Fruit fly (Drosophila melanogaster): ENCODE results near the gene CG4229.

The CG4229 gene

dm6 chr3L:16584074-16584578 is 27.5 kb downstream of the CG4229 start, which contains the start of gene UQCR-C2 (continued):
- TF ChIP-seq CG42726 (GFP tag; IDR thresholded peaks at IDR 0.05; ENCODE audit: partially characterized antibody): peak; percentile 44; the same call in 1 of the 2 replicates
- TF ChIP-seq CG17612 (GFP tag; IDR thresholded peaks at IDR 0.05): no peak
- TF ChIP-seq mld (GFP tag; IDR thresholded peaks at IDR 0.05; ENCODE audit: partially characterized antibody): 0 out of 3 replicates have a peak, but pooled peaks have one; percentile 16
- TF ChIP-seq CG7928 (GFP tag; optimal IDR thresholded peaks at IDR 0.05): peak; percentile 37
- TF ChIP-seq Hand (GFP tag; optimal IDR thresholded peaks at IDR 0.05): peak; percentile 3
- peak; percentile 54 for TF ChIP-seq gro (GFP tag; optimal IDR thresholded peaks at IDR 0.05)
- no peak for TF ChIP-seq CG5953 (GFP tag; IDR thresholded peaks at IDR 0.05)
- peak; percentile 20 for TF ChIP-seq CG9727 (GFP tag; optimal IDR thresholded peaks at IDR 0.05)
- TF ChIP-seq CG12236 (GFP tag; optimal IDR thresholded peaks at IDR 0.05): no peak
- no peak for TF ChIP-seq kah (GFP tag; optimal IDR thresholded peaks at IDR 0.05)
- no peak for TF ChIP-seq CG31388 (GFP tag; optimal IDR thresholded peaks at IDR 0.05)
- TF ChIP-seq PHDP (tag; optimal IDR thresholded peaks at IDR 0.05): peak; percentile 40
- TF ChIP-seq knrl (GFP tag; IDR thresholded peaks at IDR 0.05; ENCODE audit: partially characterized antibody): peak; percentile 35; the same call in 1 of the 3 replicates
- 0 out of 2 replicates have a peak, but pooled peaks have one; percentile 6 for TF ChIP-seq lmd (GFP tag; IDR thresholded peaks at IDR 0.05)
- no peak for TF ChIP-seq lola (GFP tag; optimal IDR thresholded peaks at IDR 0.05)
- TF ChIP-seq Fer3 (tag; optimal IDR thresholded peaks at IDR 0.05): no peak
- no peak for TF ChIP-seq pita (GFP tag; optimal IDR thresholded peaks at IDR 0.05)
- peak; percentile 77 for TF ChIP-seq CG17186 (GFP tag; optimal IDR thresholded peaks at IDR 0.05)
- TF ChIP-seq CG9437 (GFP tag; optimal IDR thresholded peaks at IDR 0.05): peak; percentile 84
- TF ChIP-seq CG13296 (GFP tag; optimal IDR thresholded peaks at IDR 0.05): no peak
- TF ChIP-seq Xbp1 (GFP tag; optimal IDR thresholded peaks at IDR 0.05): peak; percentile 2
- TF ChIP-seq CG17912 (GFP tag; optimal IDR thresholded peaks at IDR 0.05): peak; percentile 55
- TF ChIP-seq CG16815 (GFP tag; optimal IDR thresholded peaks at IDR 0.05): no peak
- TF ChIP-seq cato (GFP tag; optimal IDR thresholded peaks at IDR 0.05; ENCODE audit: borderline replicate concordance): no peak
- no peak for TF ChIP-seq emc (GFP tag; optimal IDR thresholded peaks at IDR 0.05)
- TF ChIP-seq Dp (GFP tag; optimal IDR thresholded peaks at IDR 0.05): peak; percentile 64
- TF ChIP-seq CG1603 (tag; optimal IDR thresholded peaks at IDR 0.05): peak; percentile 79
- peak; percentile 37 for TF ChIP-seq Dref (GFP tag; IDR thresholded peaks at IDR 0.05)
- TF ChIP-seq Stat92E (GFP tag; optimal IDR thresholded peaks at IDR 0.05): peak in 1 of 3 experiments; percentile 52
- TF ChIP-seq Ets97D (GFP tag; optimal IDR thresholded peaks at IDR 0.05): peak; percentile 60
- peak; percentile 70 for TF ChIP-seq Myb (GFP tag; optimal IDR thresholded peaks at IDR 0.05)
- TF ChIP-seq nerfin-1 (tag; optimal IDR thresholded peaks at IDR 0.05): peak; percentile 20
- peak; percentile 49 for TF ChIP-seq Rfx (GFP tag; IDR thresholded peaks at IDR 0.05)
- peak; percentile 52; the same call in 2 of the 3 replicates for TF ChIP-seq CG16813 (GFP tag; IDR thresholded peaks at IDR 0.05; ENCODE audit: partially characterized antibody)
- TF ChIP-seq CG13287 (GFP tag; IDR thresholded peaks at IDR 0.05; ENCODE audit: partially characterized antibody): peak; percentile 19; the same call in 1 of the 2 replicates
- peak; percentile 86 for TF ChIP-seq MBD-R2 (GFP tag; IDR thresholded peaks at IDR 0.05)
- no peak for TF ChIP-seq pfk (GFP tag; optimal IDR thresholded peaks at IDR 0.05)
- peak; percentile 25 for TF ChIP-seq CTCF (GFP tag; optimal IDR thresholded peaks at IDR 0.05)
- peak; percentile 42; the same call in 1 of the 3 replicates for TF ChIP-seq Opbp (GFP tag; IDR thresholded peaks at IDR 0.05; ENCODE audit: partially characterized antibody)
- TF ChIP-seq unc-4 (GFP tag; IDR thresholded peaks at IDR 0.05; ENCODE audit: partially characterized antibody): peak; percentile 38; the same call in 1 of the 2 replicates
- peak; percentile 17; the same call in 1 of the 2 replicates for TF ChIP-seq slbo (GFP tag; IDR thresholded peaks at IDR 0.05)
- TF ChIP-seq CG14014 (GFP tag; IDR thresholded peaks at IDR 0.05): peak; percentile 19; the same call in 1 of the 2 replicates
- TF ChIP-seq Dek (tag; optimal IDR thresholded peaks at IDR 0.05): peak; percentile 50
- peak; percentile 92 for TF ChIP-seq YL-1 (GFP tag; optimal IDR thresholded peaks at IDR 0.05)
- peak; percentile 60 for TF ChIP-seq CG12659 (GFP tag; optimal IDR thresholded peaks at IDR 0.05)
- TF ChIP-seq CG33213 (GFP tag; optimal IDR thresholded peaks at IDR 0.05): peak; percentile 71
- peak; percentile 56 for TF ChIP-seq CG13624 (GFP tag; optimal IDR thresholded peaks at IDR 0.05)
- TF ChIP-seq CG6765 (GFP tag; optimal IDR thresholded peaks at IDR 0.05): no peak
